Worm (Caenorhabditis elegans): Measurements from ENCODE around the gene cutc-1.

ce11 chrIII:8446534-8446933, 43.1 kb upstream of the cutc-1 start, which contains the start of gene hsp-110:
- TF ChIP-seq klf-2 (GFP tag; conservative IDR thresholded peaks at IDR 0.05) (no peak), ztf-29 (GFP tag; IDR thresholded peaks at IDR 0.05) (no peak), flt-1 (GFP tag; IDR thresholded peaks at IDR 0.05) (no peak), ref-1 (GFP tag; conservative IDR thresholded peaks at IDR 0.05) (no peak), tab-1 (GFP tag; IDR thresholded peaks at IDR 0.05) (no peak), ztf-23 (GFP tag; IDR thresholded peaks at IDR 0.05) (no peak), med-1 (GFP tag; optimal IDR thresholded peaks at IDR 0.05; ENCODE audit: insufficient read depth) (no peak), cog-1 (tag; optimal IDR thresholded peaks at IDR 0.05) (no peak), T22C8.4 (GFP tag; IDR thresholded peaks at IDR 0.05) (no peak)
